Worm (Caenorhabditis elegans): ENCODE data around the gene sra-39.

The sra-39 gene

ce11 chrX:13878082-13878481, 25.1 kb downstream of the sra-39 start:
- no peak for TF ChIP-seq ama-1 (optimal IDR thresholded peaks at IDR 0.05)
- no peak for TF ChIP-seq blmp-1 (tag; optimal IDR thresholded peaks at IDR 0.05)

DNA sequence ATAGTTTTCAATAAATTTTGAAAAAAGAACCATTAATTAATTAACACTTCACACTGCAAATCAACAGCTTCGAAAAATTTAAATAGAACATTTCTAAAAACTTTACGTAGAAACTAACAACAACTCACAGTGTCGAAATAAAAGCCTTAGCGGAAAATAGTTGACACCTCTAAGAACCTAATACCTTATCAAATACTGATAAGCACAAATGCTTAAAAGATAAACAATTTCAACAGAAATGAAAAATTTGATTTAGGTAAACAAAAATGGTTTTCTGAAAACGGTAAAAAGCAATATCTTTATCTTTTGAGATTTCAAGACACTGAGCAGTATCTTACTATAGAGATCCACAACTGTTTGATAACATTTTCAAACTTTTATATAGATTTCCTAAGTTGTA, 26.4 kb downstream of the sra-39 start:
- TF ChIP-seq nhr-84 (tag; optimal IDR thresholded peaks at IDR 0.05) (no peak), elt-2 (tag; optimal IDR thresholded peaks at IDR 0.05) (peak; percentile 58)

DNA sequence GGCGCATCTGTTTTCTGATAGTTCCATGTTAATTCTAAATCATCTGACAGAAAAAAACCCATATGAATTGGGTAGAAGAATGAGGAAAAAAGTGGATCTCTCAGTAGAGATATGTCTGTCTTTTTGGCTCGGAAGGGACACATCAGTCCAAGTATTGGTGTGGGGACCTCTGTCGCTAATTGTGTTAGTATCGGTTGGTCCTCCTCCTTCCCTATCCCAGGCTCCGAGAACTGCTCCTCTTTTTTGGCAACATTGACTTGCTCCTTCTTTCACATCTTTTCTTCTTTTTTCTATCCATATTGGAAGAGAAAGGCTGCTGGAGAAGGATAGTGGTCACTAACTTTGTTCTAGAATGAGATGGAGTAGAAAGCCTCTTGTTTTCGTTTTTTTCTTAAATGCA, 27.3 kb downstream of the sra-39 start:
- peak; percentile 55 for TF ChIP-seq lin-14 (GFP tag; optimal IDR thresholded peaks at IDR 0.05)
- no peak for TF ChIP-seq nhr-28 (tag; optimal IDR thresholded peaks at IDR 0.05)

ce11 chrX:13873324-13873933, 29.8 kb downstream of the sra-39 start:
- TF ChIP-seq nhr-47 (tag; optimal IDR thresholded peaks at IDR 0.05), result no peak
- peak; percentile 80 for TF ChIP-seq lin-14 (GFP tag; optimal IDR thresholded peaks at IDR 0.05)
- peak; percentile 63 for TF ChIP-seq rnt-1 (tag; optimal IDR thresholded peaks at IDR 0.05)
- TF ChIP-seq swsn-7 (tag; optimal IDR thresholded peaks at IDR 0.05), result no peak
- no peak for TF ChIP-seq nhr-12 (tag; optimal IDR thresholded peaks at IDR 0.05)
- no peak for TF ChIP-seq nhr-85 (tag)
- peak; percentile 2 for TF ChIP-seq snu-23 (GFP tag; optimal IDR thresholded peaks at IDR 0.05)
- no peak for TF ChIP-seq nhr-76 (tag; optimal IDR thresholded peaks at IDR 0.05)
- TF ChIP-seq unc-62 (GFP tag; optimal IDR thresholded peaks at IDR 0.05), result no peak
- TF ChIP-seq nhr-71 (tag; optimal IDR thresholded peaks at IDR 0.05), result peak; percentile 58
- no peak for TF ChIP-seq C16A3.4 (tag; optimal IDR thresholded peaks at IDR 0.05)
- no peak for TF ChIP-seq efl-3 (GFP tag; optimal IDR thresholded peaks at IDR 0.05)
- no peak for TF ChIP-seq ceh-8 (GFP tag; optimal IDR thresholded peaks at IDR 0.05)
- no peak for TF ChIP-seq C04F5.9 (tag; optimal IDR thresholded peaks at IDR 0.05)
- no peak for TF ChIP-seq Y116A8C.19 (tag; optimal IDR thresholded peaks at IDR 0.05; ENCODE audit: borderline replicate concordance)
- no peak for TF ChIP-seq tlp-1 (tag; optimal IDR thresholded peaks at IDR 0.05)
- peak; percentile 40 for TF ChIP-seq unc-130 (tag; optimal IDR thresholded peaks at IDR 0.05)
- TF ChIP-seq mdl-1 (tag; optimal IDR thresholded peaks at IDR 0.05), result no peak
- TF ChIP-seq snpc-4 (tag; optimal IDR thresholded peaks at IDR 0.05), result no peak
- TF ChIP-seq nhr-237 (tag; optimal IDR thresholded peaks at IDR 0.05), result no peak
- no peak for TF ChIP-seq pqm-1 (tag; optimal IDR thresholded peaks at IDR 0.05)
- no peak for TF ChIP-seq fkh-4 (tag; optimal IDR thresholded peaks at IDR 0.05; ENCODE audit: borderline replicate concordance)
- TF ChIP-seq nhr-19 (GFP tag; conservative IDR thresholded peaks at IDR 0.05), result peak; percentile 10; the same call in 1 of the 2 replicates
- TF ChIP-seq hlh-17 (GFP tag; optimal IDR thresholded peaks at IDR 0.05; ENCODE audit: borderline replicate concordance), result no peak
- peak; percentile 16 for TF ChIP-seq nhr-20 (tag; optimal IDR thresholded peaks at IDR 0.05)
- TF ChIP-seq jun-1 (tag; optimal IDR thresholded peaks at IDR 0.05), result no peak

DNA sequence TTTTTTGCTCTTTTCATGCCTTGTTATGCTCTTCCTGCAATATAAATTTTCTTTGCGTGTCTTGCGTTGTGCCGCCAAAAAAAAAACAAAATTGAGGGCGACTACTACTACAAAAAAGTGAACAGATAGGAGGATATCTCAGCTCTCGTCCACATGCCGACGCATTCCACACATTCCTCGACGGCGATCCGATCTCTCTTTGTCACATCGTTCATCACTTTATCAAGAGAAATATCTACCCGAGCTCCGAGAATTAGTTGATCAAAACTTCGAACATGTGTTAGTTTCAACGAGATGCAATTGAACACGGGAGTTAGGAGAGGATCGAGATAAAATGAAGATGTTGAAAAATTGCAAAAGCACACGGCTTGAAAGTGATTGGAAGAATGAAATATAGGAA, 32.1 kb downstream of the sra-39 start:
- TF ChIP-seq lir-3 (tag; optimal IDR thresholded peaks at IDR 0.05; ENCODE audit: poor library complexity) (no peak), lin-39 (tag; optimal IDR thresholded peaks at IDR 0.05) (no peak), nhr-71 (tag; optimal IDR thresholded peaks at IDR 0.05) (no peak), hlh-17 (GFP tag; optimal IDR thresholded peaks at IDR 0.05; ENCODE audit: borderline replicate concordance) (no peak), nhr-20 (tag; optimal IDR thresholded peaks at IDR 0.05) (no peak)

DNA sequence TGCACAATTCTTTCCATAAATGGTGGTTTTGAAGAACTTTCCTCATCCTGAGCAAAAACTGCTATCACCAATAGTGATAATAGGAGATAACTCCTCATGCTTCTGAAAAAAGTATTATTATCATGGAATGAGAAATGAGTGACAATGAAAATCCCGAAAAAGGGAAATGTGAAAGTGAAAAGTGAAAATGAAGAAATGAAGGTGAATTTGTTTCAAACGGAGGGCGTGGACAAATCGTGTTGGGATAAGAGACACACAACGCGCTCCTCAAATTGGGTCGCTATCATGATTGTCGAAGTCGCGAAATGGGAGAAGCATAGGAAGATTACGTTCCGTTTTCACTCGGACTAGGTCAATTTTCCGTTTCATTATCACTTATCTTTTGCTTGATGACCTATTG, 39.0 kb downstream of the sra-39 start, which contains the start of gene M03B6.3:
M03B6.3 (minus strand) TSS at position 102 of the 400 bp plus-strand sequence.
- TF ChIP-seq ceh-90 (tag; optimal IDR thresholded peaks at IDR 0.05) (no peak), blmp-1 (tag; optimal IDR thresholded peaks at IDR 0.05) (peak; percentile 99)

Measured in whole organism, L1 larva.